Worm (Caenorhabditis elegans): Measurements from ENCODE around the gene F14F9.2.

F14F9.2 gene

DNA sequence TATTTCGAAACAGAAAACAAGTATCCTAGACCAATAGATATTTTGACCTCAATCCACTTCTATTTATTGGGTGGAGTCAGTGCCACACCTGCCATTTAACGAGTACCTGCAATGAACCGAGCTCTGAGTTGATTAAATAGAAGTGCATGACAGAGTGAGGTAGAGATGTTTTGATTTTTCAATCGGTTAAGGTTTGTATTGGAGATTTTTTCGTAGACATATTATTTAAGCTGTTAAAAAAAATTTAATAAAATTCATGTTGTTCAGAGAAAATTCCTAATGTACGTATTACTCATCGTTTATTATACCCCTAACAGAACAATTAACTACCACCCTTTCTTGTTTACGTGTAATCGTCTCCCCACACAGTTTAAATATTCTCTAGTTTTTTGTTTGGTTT lies 10.9 kb downstream of the F14F9.2 start, which contains the start of gene srx-38:
srx-38 (minus strand) TSS at position 101 of the 400 bp plus-strand sequence.
- TF ChIP-seq ces-1 (GFP tag; optimal IDR thresholded peaks at IDR 0.05) (no peak), bed-3 (GFP tag; optimal IDR thresholded peaks at IDR 0.05) (no peak), nhr-237 (tag; optimal IDR thresholded peaks at IDR 0.05) (no peak), mab-5 (tag; optimal IDR thresholded peaks at IDR 0.05) (no peak), sem-2 (GFP tag; optimal IDR thresholded peaks at IDR 0.05) (no peak), mls-2 (tag; optimal IDR thresholded peaks at IDR 0.05) (no peak), unc-120 (tag; optimal IDR thresholded peaks at IDR 0.05; ENCODE audit: poor library complexity, severe bottlenecking) (no peak), elt-1 (tag; optimal IDR thresholded peaks at IDR 0.05; ENCODE audit: borderline replicate concordance, insufficient read depth) (no peak), elt-3 (tag; optimal IDR thresholded peaks at IDR 0.05) (no peak), unc-39 (tag; optimal IDR thresholded peaks at IDR 0.05) (no peak), M03D4.4 (tag; optimal IDR thresholded peaks at IDR 0.05) (no peak), hlh-1 (tag; optimal IDR thresholded peaks at IDR 0.05) (no peak), lsy-2 (tag; optimal IDR thresholded peaks at IDR 0.05) (no peak), flh-1 (GFP tag; optimal IDR thresholded peaks at IDR 0.05) (no peak), nhr-12 (tag; optimal IDR thresholded peaks at IDR 0.05) (no peak), nhr-76 (tag; optimal IDR thresholded peaks at IDR 0.05) (no peak), unc-62 (GFP tag; optimal IDR thresholded peaks at IDR 0.05) (no peak), lin-32 (GFP tag; optimal IDR thresholded peaks at IDR 0.05) (no peak), cnd-1 (tag; optimal IDR thresholded peaks at IDR 0.05) (no peak), sptf-1 (tag; optimal IDR thresholded peaks at IDR 0.05) (no peak)

ce11 chrV:5157660-5158059 lies 13.0 kb downstream of the F14F9.2 start, which contains the start of gene srx-39:
Gene srx-39 (minus strand): TSS chrV:5157760.
- no peak for TF ChIP-seq M03D4.4 (tag; optimal IDR thresholded peaks at IDR 0.05)
- no peak for TF ChIP-seq cnd-1 (tag; optimal IDR thresholded peaks at IDR 0.05)
- no peak for TF ChIP-seq elt-3 (tag; optimal IDR thresholded peaks at IDR 0.05)
- TF ChIP-seq zip-8 (tag; optimal IDR thresholded peaks at IDR 0.05): no peak
- TF ChIP-seq lsy-2 (tag; optimal IDR thresholded peaks at IDR 0.05): no peak
- no peak for TF ChIP-seq ztf-11 (tag; optimal IDR thresholded peaks at IDR 0.05)
- TF ChIP-seq mep-1 (tag; optimal IDR thresholded peaks at IDR 0.05): no peak
- no peak for TF ChIP-seq lin-13 (tag; optimal IDR thresholded peaks at IDR 0.05)
- TF ChIP-seq tbx-8 (GFP tag; optimal IDR thresholded peaks at IDR 0.05): no peak
- TF ChIP-seq nhr-76 (tag; optimal IDR thresholded peaks at IDR 0.05): no peak
- TF ChIP-seq unc-39 (tag; optimal IDR thresholded peaks at IDR 0.05): no peak
- no peak for TF ChIP-seq mls-2 (tag; optimal IDR thresholded peaks at IDR 0.05)
- no peak for TF ChIP-seq ham-2 (GFP tag; optimal IDR thresholded peaks at IDR 0.05)
- TF ChIP-seq ceh-43 (GFP tag; optimal IDR thresholded peaks at IDR 0.05): no peak
- no peak for TF ChIP-seq nhr-237 (tag; optimal IDR thresholded peaks at IDR 0.05)
- no peak for TF ChIP-seq nhr-2 (tag; optimal IDR thresholded peaks at IDR 0.05)
- no peak for TF ChIP-seq blmp-1 (tag; optimal IDR thresholded peaks at IDR 0.05)
- no peak for TF ChIP-seq sem-2 (GFP tag; optimal IDR thresholded peaks at IDR 0.05)
- no peak for TF ChIP-seq hlh-1 (tag; optimal IDR thresholded peaks at IDR 0.05)
- no peak for TF ChIP-seq sptf-1 (tag; optimal IDR thresholded peaks at IDR 0.05)

- TF ChIP-seq lin-32 (GFP tag; optimal IDR thresholded peaks at IDR 0.05): no peak
- TF ChIP-seq M03D4.4 (tag; optimal IDR thresholded peaks at IDR 0.05): no peak
- no peak for TF ChIP-seq zip-8 (tag; optimal IDR thresholded peaks at IDR 0.05)
- no peak for TF ChIP-seq ceh-43 (GFP tag; optimal IDR thresholded peaks at IDR 0.05)
- TF ChIP-seq cnd-1 (tag; optimal IDR thresholded peaks at IDR 0.05): no peak
- no peak for TF ChIP-seq nhr-76 (tag; optimal IDR thresholded peaks at IDR 0.05)
- TF ChIP-seq elt-3 (tag; optimal IDR thresholded peaks at IDR 0.05): no peak
- TF ChIP-seq mab-5 (tag; optimal IDR thresholded peaks at IDR 0.05): no peak
- no peak for TF ChIP-seq nhr-28 (tag; optimal IDR thresholded peaks at IDR 0.05)
- no peak for TF ChIP-seq ham-2 (GFP tag; optimal IDR thresholded peaks at IDR 0.05)
- TF ChIP-seq unc-39 (tag; optimal IDR thresholded peaks at IDR 0.05): no peak
- TF ChIP-seq flh-1 (GFP tag; optimal IDR thresholded peaks at IDR 0.05): no peak
- no peak for TF ChIP-seq lsy-2 (tag; optimal IDR thresholded peaks at IDR 0.05)
- no peak for TF ChIP-seq ces-1 (GFP tag; optimal IDR thresholded peaks at IDR 0.05)
- TF ChIP-seq hlh-1 (tag; optimal IDR thresholded peaks at IDR 0.05): no peak
- no peak for TF ChIP-seq pha-4 (tag; optimal IDR thresholded peaks at IDR 0.05)
Measured at ce11 chrV:5158302-5158701, 13.7 kb downstream of the F14F9.2 start, which contains the start of gene abu-15. Gene abu-15 (plus strand): TSS chrV:5158602.

- TF ChIP-seq drap-1 (GFP tag; optimal IDR thresholded peaks at IDR 0.05) (no peak), lin-32 (GFP tag; optimal IDR thresholded peaks at IDR 0.05) (no peak), nhr-12 (tag; optimal IDR thresholded peaks at IDR 0.05) (no peak), pha-4 (tag; optimal IDR thresholded peaks at IDR 0.05) (no peak), nhr-237 (tag; optimal IDR thresholded peaks at IDR 0.05) (no peak), cnd-1 (tag; optimal IDR thresholded peaks at IDR 0.05) (no peak), ces-1 (GFP tag; optimal IDR thresholded peaks at IDR 0.05) (no peak), M03D4.4 (tag; optimal IDR thresholded peaks at IDR 0.05) (no peak), blmp-1 (tag; optimal IDR thresholded peaks at IDR 0.05) (no peak), sem-2 (GFP tag; optimal IDR thresholded peaks at IDR 0.05) (no peak), tbx-8 (GFP tag; optimal IDR thresholded peaks at IDR 0.05) (no peak), nhr-2 (tag; optimal IDR thresholded peaks at IDR 0.05) (no peak)
Measured at ce11 chrV:5161792-5162191, 17.2 kb downstream of the F14F9.2 start, which contains the start of gene abu-6. Gene abu-6 (minus strand): TSS chrV:5161892.
